Fruit fly (Drosophila melanogaster): ENCODE results near the gene CG7083.

CG7083 gene

DNA sequence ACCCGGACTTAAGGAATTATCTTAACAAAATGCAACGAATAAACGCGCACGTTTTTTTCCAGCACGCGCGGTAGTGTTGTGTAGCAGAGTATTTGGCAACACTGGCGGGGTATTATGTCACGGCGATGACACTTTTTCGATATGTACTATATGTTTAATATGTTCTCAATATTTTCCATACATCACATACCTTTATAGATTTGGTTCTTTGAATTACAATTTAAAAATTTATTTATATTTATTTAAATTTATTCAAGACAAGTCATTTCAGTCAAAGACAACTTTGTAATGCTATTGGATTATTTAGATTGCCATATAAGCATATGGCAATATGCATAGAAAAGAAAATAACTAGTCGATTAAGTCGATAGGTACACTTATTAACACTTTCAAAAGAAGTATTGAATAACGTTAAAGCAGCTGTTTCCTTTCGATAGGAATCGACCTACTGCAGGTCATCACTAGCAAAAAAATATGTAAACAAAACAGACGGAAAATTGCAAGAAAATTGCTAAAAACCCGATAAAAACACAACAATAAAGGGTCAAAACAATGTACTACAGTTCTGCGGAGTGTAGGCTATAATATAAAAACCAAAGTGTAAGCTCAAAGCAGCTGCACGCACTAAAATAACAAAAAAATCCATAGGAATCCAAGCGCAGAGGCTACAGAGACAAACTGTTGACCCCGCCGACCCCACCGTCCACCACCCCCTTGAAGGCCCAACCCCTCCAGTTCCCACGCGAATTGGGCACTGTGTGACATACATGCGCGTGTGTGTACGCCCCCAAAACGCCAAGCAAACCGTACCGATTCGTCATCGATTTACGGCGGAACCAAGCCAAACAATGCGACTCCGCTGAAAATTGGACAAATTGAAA, 5.8 kb downstream of the CG7083 start, which contains the start of the genes CG7182 and GAPcenA (continued):
- no peak for TF ChIP-seq CG14667 (GFP tag; IDR thresholded peaks at IDR 0.05)
- TF ChIP-seq CG30020 (tag; optimal IDR thresholded peaks at IDR 0.05) = peak; percentile 82
- peak; percentile 82 for TF ChIP-seq CG2712 (tag; optimal IDR thresholded peaks at IDR 0.05)
- TF ChIP-seq CG10979 (tag; optimal IDR thresholded peaks at IDR 0.05) = peak; percentile 56
- TF ChIP-seq CG17186 (GFP tag; optimal IDR thresholded peaks at IDR 0.05) = no peak
- TF ChIP-seq disco-r (GFP tag; optimal IDR thresholded peaks at IDR 0.05) = no peak
- TF ChIP-seq HLHmδ (GFP tag; optimal IDR thresholded peaks at IDR 0.05) = no peak
- TF ChIP-seq CG6854 (GFP tag; optimal IDR thresholded peaks at IDR 0.05) = no peak
- TF ChIP-seq gsb (GFP tag; IDR thresholded peaks at IDR 0.05) = no peak
- peak; percentile 79 for TF ChIP-seq CG15601 (tag; optimal IDR thresholded peaks at IDR 0.05)
- TF ChIP-seq CG7271 (tag; optimal IDR thresholded peaks at IDR 0.05) = peak; percentile 39
- TF ChIP-seq CG17829 (tag; optimal IDR thresholded peaks at IDR 0.05) = peak; percentile 83
- peak; percentile 71 for TF ChIP-seq Abd-B (GFP tag; optimal IDR thresholded peaks at IDR 0.05)
- TF ChIP-seq cas (GFP tag; IDR thresholded peaks at IDR 0.05) = no peak
- TF ChIP-seq CG9876 (GFP tag; optimal IDR thresholded peaks at IDR 0.05) = no peak
- TF ChIP-seq HLH3B (GFP tag; IDR thresholded peaks at IDR 0.05) = peak; percentile 54; the same call in 1 of the 2 replicates
- no peak for TF ChIP-seq CkIIα-i1 (GFP tag; IDR thresholded peaks at IDR 0.05)
- TF ChIP-seq sc (optimal IDR thresholded peaks at IDR 0.05) = no peak
- peak; percentile 56 for TF ChIP-seq sc (GFP tag; optimal IDR thresholded peaks at IDR 0.05)
- TF ChIP-seq CG2678 (tag; optimal IDR thresholded peaks at IDR 0.05) = peak; percentile 82
- peak; percentile 67 for TF ChIP-seq tin (GFP tag; optimal IDR thresholded peaks at IDR 0.05)
- no peak for TF ChIP-seq sima (GFP tag; optimal IDR thresholded peaks at IDR 0.05)
- peak; percentile 66; the same call in 1 of the 2 replicates for TF ChIP-seq onecut (GFP tag; IDR thresholded peaks at IDR 0.05)
- peak; percentile 70 for TF ChIP-seq CG2120 (GFP tag; optimal IDR thresholded peaks at IDR 0.05)
- peak in 1 of 2 experiments; percentile 46 for TF ChIP-seq insv (GFP tag; optimal IDR thresholded peaks at IDR 0.05)
- no peak for TF ChIP-seq stc (GFP tag; IDR thresholded peaks at IDR 0.05)
- peak in 1 of 3 experiments; percentile 77 for TF ChIP-seq lola (GFP tag; optimal IDR thresholded peaks at IDR 0.05)
- no peak for TF ChIP-seq lov (optimal IDR thresholded peaks at IDR 0.05)
- no peak for TF ChIP-seq lov (GFP tag; IDR thresholded peaks at IDR 0.05)
- TF ChIP-seq vfl (GFP tag; optimal IDR thresholded peaks at IDR 0.05) = peak; percentile 25
- peak; percentile 63 for TF ChIP-seq E2f1 (GFP tag; IDR thresholded peaks at IDR 0.05)
- peak; percentile 48 for TF ChIP-seq scrt (GFP tag; optimal IDR thresholded peaks at IDR 0.05)
- no peak for TF ChIP-seq CG3838 (GFP tag; optimal IDR thresholded peaks at IDR 0.05)
- TF ChIP-seq Asciz (GFP tag; optimal IDR thresholded peaks at IDR 0.05) = peak; percentile 47
- TF ChIP-seq gt (GFP tag; IDR thresholded peaks at IDR 0.05) = no peak
- TF ChIP-seq sd (tag; optimal IDR thresholded peaks at IDR 0.05) = peak; percentile 33
- peak; percentile 72 for TF ChIP-seq CG2116 (GFP tag; optimal IDR thresholded peaks at IDR 0.05)
- TF ChIP-seq CG4360 (GFP tag; IDR thresholded peaks at IDR 0.05) = no peak
- TF ChIP-seq zfh2 (GFP tag; optimal IDR thresholded peaks at IDR 0.05) = peak; percentile 41
- no peak for TF ChIP-seq danr (GFP tag; IDR thresholded peaks at IDR 0.05)
- TF ChIP-seq CG31388 (GFP tag; optimal IDR thresholded peaks at IDR 0.05) = peak; percentile 24
- TF ChIP-seq gcm2 (GFP tag; optimal IDR thresholded peaks at IDR 0.05) = no peak
- TF ChIP-seq fru (optimal IDR thresholded peaks at IDR 0.05) = no peak
- TF ChIP-seq CG30403 (GFP tag; optimal IDR thresholded peaks at IDR 0.05) = peak; percentile 80
- no peak for TF ChIP-seq fd64A (GFP tag; optimal IDR thresholded peaks at IDR 0.05)
- peak; percentile 3 for TF ChIP-seq Vsx1 (GFP tag; optimal IDR thresholded peaks at IDR 0.05)
- 0 out of 3 replicates have a peak, but pooled peaks have one; percentile 48 for TF ChIP-seq Doc3 (GFP tag; IDR thresholded peaks at IDR 0.05; ENCODE audit: partially characterized antibody)
- peak; percentile 31 for TF ChIP-seq exex (tag; optimal IDR thresholded peaks at IDR 0.05)
- peak; percentile 43 for TF ChIP-seq ewg (GFP tag; optimal IDR thresholded peaks at IDR 0.05)
- TF ChIP-seq Mad (GFP tag; optimal IDR thresholded peaks at IDR 0.05) = no peak

All from whole organism, embryonic.